Worm (Caenorhabditis elegans) whole organism, midembryonic: ENCODE results near the gene nep-6.

Experiments
- flt-1 ChIP-seq: fragments of 200-800 bp; sonication (Bioruptor generic); IDR thresholded peaks from 2 replicates; pipeline ENCODE4 v1.3.6; 2022; ENCODE audit warnings: missing genetic modification characterization, missing compliant biosample characterization
- klf-2 ChIP-seq: fragments of 200-800 bp; sonication (Bioruptor generic); conservative IDR thresholded peaks from 2 replicates; pipeline ENCODE4 v1.3.6; 2022; ENCODE audit warnings: missing genetic modification reagents, missing genetic modification characterization, missing compliant biosample characterization
- ref-1 ChIP-seq: fragments of 200-800 bp; sonication (Bioruptor generic); conservative IDR thresholded peaks from 2 replicates; pipeline ENCODE4 v1.3.6; 2022; ENCODE audit warnings: missing genetic modification reagents, missing genetic modification characterization, missing compliant biosample characterization
- tab-1 ChIP-seq: fragments of 200-800 bp; sonication (Bioruptor generic); IDR thresholded peaks from 2 replicates; pipeline ENCODE4 v1.3.6; 2022; ENCODE audit warnings: missing genetic modification characterization, missing compliant biosample characterization

DNA sequence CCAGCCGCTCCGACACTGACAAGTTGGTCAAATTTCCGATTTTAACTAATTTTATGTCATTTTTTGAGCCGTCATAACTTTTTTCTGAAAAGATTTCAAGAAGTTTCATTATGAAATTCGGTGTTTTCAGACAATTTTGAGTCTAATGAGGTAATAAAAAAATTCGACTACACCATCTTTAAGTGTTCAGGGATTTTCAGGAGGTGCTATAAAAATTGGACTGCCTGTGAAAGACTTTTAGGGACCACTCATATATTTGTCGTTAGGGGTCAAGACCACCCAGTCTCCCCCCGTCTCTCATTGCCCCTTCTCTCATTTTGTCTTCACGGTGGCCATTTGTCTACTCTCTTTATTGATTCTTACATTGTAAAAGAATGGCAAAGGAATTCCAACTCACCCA lies 41.8 kb upstream of the nep-6 start, which contains the start of gene bath-10:
- TF ChIP-seq tab-1 (GFP tag; lab: Robert Waterston, UW) (no peak), flt-1 (GFP tag; lab: Robert Waterston, UW) (no peak), klf-2 (GFP tag; lab: Robert Waterston, UW) (no peak), ref-1 (GFP tag; lab: Robert Waterston, UW) (no peak)
